Fruit fly (Drosophila melanogaster) whole organism, pupa: ENCODE results near the gene tant.

Experiments used
- CG12605 ChIP-seq: fragments of 200-800 bp; sonication (Bioruptor generic); IDR thresholded peaks from 2 replicates; pipeline ENCODE4 v1.3.6; 2022; ENCODE audit warnings: missing biosample characterization, missing genetic modification characterization
- CG13204 ChIP-seq: fragments of 200-800 bp; sonication (Bioruptor generic); optimal IDR thresholded peaks from 2 replicates; lab custom pipeline; 2018; ENCODE audit warnings: missing biosample characterization, mild to moderate bottlenecking, missing genetic modification characterization, moderate library complexity
- CG14655 ChIP-seq: fragments of 200-800 bp; sonication (Bioruptor generic); optimal IDR thresholded peaks from 3 replicates; lab custom pipeline; 2017; ENCODE audit warnings: mild to moderate bottlenecking, missing biosample characterization, missing genetic modification reagents, missing genetic modification characterization
- CG17806 ChIP-seq: fragments of 200-800 bp; sonication (Bioruptor generic); optimal IDR thresholded peaks from 2 replicates; lab custom pipeline; 2018; ENCODE audit warnings: missing biosample characterization, mild to moderate bottlenecking, missing genetic modification characterization, moderate library complexity
- CG32121 ChIP-seq: fragments of 200-800 bp; sonication (Bioruptor generic); IDR thresholded peaks from 2 replicates; pipeline ENCODE4 v1.3.6; 2022; ENCODE audit warnings: missing biosample characterization, missing genetic modification characterization
- CG34367 ChIP-seq: fragments of 200-800 bp; sonication (Bioruptor generic); optimal IDR thresholded peaks from 2 replicates; lab custom pipeline; 2018; ENCODE audit warnings: missing biosample characterization, mild to moderate bottlenecking, missing genetic modification characterization
- EcR ChIP-seq: fragments of 200-800 bp; sonication (Bioruptor generic); optimal IDR thresholded peaks from 3 replicates; lab custom pipeline; 2019; ENCODE audit warnings: missing biosample characterization, missing genetic modification characterization, mild to moderate bottlenecking, moderate library complexity, missing genetic modification reagents
- Snoo ChIP-seq: fragments of 200-800 bp; sonication (Bioruptor generic); optimal IDR thresholded peaks from 3 replicates; lab custom pipeline; 2017; ENCODE audit warnings: missing biosample characterization, mild to moderate bottlenecking, missing genetic modification characterization, inconsistent platforms
- fd96Ca ChIP-seq: fragments of 200-800 bp; sonication (Bioruptor generic); IDR thresholded peaks from 3 replicates; pipeline ENCODE4 v1.3.6; 2022; ENCODE audit warnings: missing biosample characterization, missing genetic modification characterization
- gl ChIP-seq: fragments of 200-800 bp; sonication (Bioruptor generic); optimal IDR thresholded peaks from 2 replicates; lab custom pipeline; 2018; ENCODE audit warnings: missing biosample characterization, mild to moderate bottlenecking, missing genetic modification characterization

dm6 chr3L:6012950-6013349, 42.0 kb upstream of the tant start:
- TF ChIP-seq CG13204 (GFP tag; lab: Kevin White, UChicago) (no peak), Snoo (tag; lab: Kevin White, UChicago) (no peak), CG32121 (GFP tag; lab: Robert Waterston, UW) (no peak), CG34367 (tag; lab: Kevin White, UChicago) (no peak), CG12605 (GFP tag; lab: Robert Waterston, UW) (no peak), EcR (GFP tag; lab: Kevin White, UChicago) (no peak), fd96Ca (GFP tag; lab: Robert Waterston, UW) (no peak), CG14655 (no peak), CG17806 (no peak), gl (tag; lab: Kevin White, UChicago) (no peak)
